Worm (Caenorhabditis elegans) whole organism, L4/young adult: ENCODE data around the gene dhs-14.

Experiments used
- W03F9.2 ChIP-seq: fragments of 150-350 bp; optimal IDR thresholded peaks from 2 replicates; lab custom pipeline; 2014; ENCODE audit warnings: missing biosample characterization, missing genetic modification characterization
- dao-5 ChIP-seq: sonication (generic microtip); optimal IDR thresholded peaks from 2 replicates; lab custom pipeline; 2016; ENCODE audit warnings: missing genotype, missing genetic modification characterization, moderate library complexity, missing compliant biosample characterization
- him-1 ChIP-seq: sonication (generic microtip); optimal IDR thresholded peaks from 2 replicates; lab custom pipeline; 2016; ENCODE audit warnings: missing genotype, missing genetic modification reagents, missing genetic modification characterization, missing compliant biosample characterization

ce11 chrV:2716933-2717332, 48.1 kb downstream of the dhs-14 start:
- TF ChIP-seq dao-5 (no peak), W03F9.2 (tag; lab: Kevin White, UChicago) (no peak), him-1 (tag; lab: Kevin White, UChicago) (no peak)
